Worm (Caenorhabditis elegans): ENCODE results near the gene adt-3.

adt-3 gene

ce11 chrX:3960345-3960744 lies 28.9 kb downstream of the adt-3 start (continued):
- TF ChIP-seq F33H1.4 (GFP tag; IDR thresholded peaks at IDR 0.05) (no peak), bed-1 (GFP tag; IDR thresholded peaks at IDR 0.05) (no peak), atf-7 (tag; optimal IDR thresholded peaks at IDR 0.05) (no peak), ceh-27 (GFP tag; optimal IDR thresholded peaks at IDR 0.05) (no peak), hmg-1.2 (GFP tag; IDR thresholded peaks at IDR 0.05) (no peak), nhr-27 (tag; optimal IDR thresholded peaks at IDR 0.05) (no peak)

DNA sequence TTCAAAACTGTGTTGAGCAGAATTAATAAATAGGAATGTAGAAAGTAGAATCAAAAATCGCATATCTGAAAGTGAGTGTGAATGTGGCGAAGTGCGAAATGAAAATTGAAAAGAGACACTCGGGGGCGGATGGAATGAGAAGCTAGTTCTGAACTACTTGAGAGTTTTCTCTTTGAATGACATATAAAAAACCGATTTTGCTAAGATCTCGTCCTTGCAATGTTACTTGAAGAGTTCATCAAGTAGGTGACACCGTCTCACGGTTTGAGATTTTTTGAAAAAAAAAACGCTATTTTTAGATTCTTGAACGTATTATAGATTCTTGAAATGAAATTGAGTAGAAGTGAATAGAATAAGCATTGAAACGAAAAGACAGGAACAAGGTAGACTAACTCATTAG lies 34.9 kb downstream of the adt-3 start, which contains the start of gene C16B8.2:
Gene C16B8.2, minus strand, starts transcription at position 101 of the 400 bp plus-strand sequence.
- TF ChIP-seq lir-1 (GFP tag; conservative IDR thresholded peaks at IDR 0.05) (no peak), cebp-1 (GFP tag; IDR thresholded peaks at IDR 0.05) (no peak), cebp-1 (tag; optimal IDR thresholded peaks at IDR 0.05) (no peak), ztf-28 (GFP tag; IDR thresholded peaks at IDR 0.05) (no peak), ceh-79 (tag; optimal IDR thresholded peaks at IDR 0.05) (no peak), lin-26 (GFP tag; IDR thresholded peaks at IDR 0.05) (no peak), Y53G8AR.9 (GFP tag; conservative IDR thresholded peaks at IDR 0.05) (no peak), lin-35 (GFP tag; optimal IDR thresholded peaks at IDR 0.05) (no peak), T26A5.8 (tag; optimal IDR thresholded peaks at IDR 0.05) (no peak), ccch-3 (GFP tag; optimal IDR thresholded peaks at IDR 0.05) (no peak), bed-2 (GFP tag; IDR thresholded peaks at IDR 0.05) (no peak), hsf-1 (GFP tag; IDR thresholded peaks at IDR 0.05) (no peak), Y56A3A.18 (GFP tag; IDR thresholded peaks at IDR 0.05) (no peak), ztf-25 (GFP tag; IDR thresholded peaks at IDR 0.05) (no peak), ztf-18 (tag; optimal IDR thresholded peaks at IDR 0.05) (no peak), snpc-1.1 (tag; optimal IDR thresholded peaks at IDR 0.05; ENCODE audit: insufficient read depth) (no peak), nhr-179 (tag; optimal IDR thresholded peaks at IDR 0.05) (no peak), F10E7.11 (tag; optimal IDR thresholded peaks at IDR 0.05) (no peak), K11D2.4 (GFP tag; IDR thresholded peaks at IDR 0.05) (no peak), Y95B8A.8 (GFP tag; IDR thresholded peaks at IDR 0.05) (no peak), akir-1 (GFP tag; optimal IDR thresholded peaks at IDR 0.05) (no peak)

DNA sequence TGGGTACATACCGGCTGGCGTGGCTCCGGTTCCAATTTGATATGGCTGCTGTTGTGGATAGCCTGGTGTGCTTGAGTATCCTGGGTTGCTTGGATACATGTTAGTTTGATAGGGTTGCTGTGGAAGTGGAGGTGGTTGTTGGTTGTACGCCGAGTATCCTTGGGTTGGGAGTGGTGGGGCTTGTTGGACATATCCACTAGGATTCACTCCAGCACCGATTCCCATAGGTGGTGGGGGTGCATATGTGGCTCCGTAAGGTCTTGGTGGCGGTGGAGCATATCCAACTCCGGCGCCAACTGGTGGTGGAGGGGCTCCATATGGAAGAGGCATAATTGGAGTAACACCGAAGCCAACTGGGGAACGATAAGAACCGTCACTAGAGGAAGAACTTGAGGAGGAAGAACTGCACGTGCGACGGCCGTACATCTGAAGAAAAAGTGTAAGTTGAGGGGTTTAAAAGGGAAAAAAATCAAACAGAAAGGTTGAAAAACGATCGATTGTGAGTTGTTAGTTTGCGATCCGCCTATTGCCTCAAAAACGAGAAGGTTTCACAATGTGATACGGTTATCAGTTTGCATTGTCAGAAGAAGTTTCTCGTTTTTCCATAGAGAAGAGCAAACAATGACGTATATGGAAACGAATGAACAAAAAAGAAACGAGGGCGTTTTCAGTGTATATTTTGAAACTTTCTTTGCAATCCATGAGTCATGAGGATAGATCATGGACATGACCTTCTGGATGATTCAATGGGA lies 36.9 kb downstream of the adt-3 start, which contains the start of gene C16B8.3:
Gene C16B8.3, minus strand, starts transcription at position 426 of the 752 bp plus-strand sequence.
- TF ChIP-seq D2030.7 (GFP tag; IDR thresholded peaks at IDR 0.05) (no peak), nhr-80 (tag; optimal IDR thresholded peaks at IDR 0.05) (peak; percentile 69), pha-4 (tag; optimal IDR thresholded peaks at IDR 0.05) (no peak), madf-3 (GFP tag; IDR thresholded peaks at IDR 0.05) (0 out of 2 replicates have a peak, but pooled peaks have one; percentile 48), pbrm-1 (GFP tag; IDR thresholded peaks at IDR 0.05) (0 out of 2 replicates have a peak, but pooled peaks have one; percentile 9), ccch-3 (GFP tag; optimal IDR thresholded peaks at IDR 0.05) (no peak), T07F8.4 (tag; optimal IDR thresholded peaks at IDR 0.05) (no peak), zfh-2 (GFP tag; conservative IDR thresholded peaks at IDR 0.05) (peak; percentile 58), F55B11.4 (tag; optimal IDR thresholded peaks at IDR 0.05; ENCODE audit: borderline replicate concordance, insufficient read depth) (no peak), nhr-120 (GFP tag; IDR thresholded peaks at IDR 0.05) (no peak), bed-1 (GFP tag; IDR thresholded peaks at IDR 0.05) (no peak), cebp-1 (GFP tag; IDR thresholded peaks at IDR 0.05) (no peak), cebp-1 (tag; optimal IDR thresholded peaks at IDR 0.05) (peak; percentile 57), lin-54 (GFP tag; optimal IDR thresholded peaks at IDR 0.05) (no peak), F49E8.2 (tag; optimal IDR thresholded peaks at IDR 0.05; ENCODE audit: insufficient read depth) (no peak), F37B4.10 (GFP tag; IDR thresholded peaks at IDR 0.05) (no peak), ama-1 (optimal IDR thresholded peaks at IDR 0.05) (no peak), ama-1 (GFP tag; optimal IDR thresholded peaks at IDR 0.05) (no peak), ztf-22 (GFP tag; optimal IDR thresholded peaks at IDR 0.05) (no peak), aptf-2 (GFP tag; conservative IDR thresholded peaks at IDR 0.05) (no peak), let-526 (GFP tag; IDR thresholded peaks at IDR 0.05) (no peak), ceh-27 (GFP tag; optimal IDR thresholded peaks at IDR 0.05) (no peak), athp-1 (tag; optimal IDR thresholded peaks at IDR 0.05) (no peak), B0035.1 (tag; optimal IDR thresholded peaks at IDR 0.05) (no peak)

Data from whole organism, young adult.